Fruit fly (Drosophila melanogaster): Measurements from ENCODE around the gene rump.
A peak's percentile ranks its signal among the peaks of the same experiment; 100 is the strongest.

Gene rump

DNA sequence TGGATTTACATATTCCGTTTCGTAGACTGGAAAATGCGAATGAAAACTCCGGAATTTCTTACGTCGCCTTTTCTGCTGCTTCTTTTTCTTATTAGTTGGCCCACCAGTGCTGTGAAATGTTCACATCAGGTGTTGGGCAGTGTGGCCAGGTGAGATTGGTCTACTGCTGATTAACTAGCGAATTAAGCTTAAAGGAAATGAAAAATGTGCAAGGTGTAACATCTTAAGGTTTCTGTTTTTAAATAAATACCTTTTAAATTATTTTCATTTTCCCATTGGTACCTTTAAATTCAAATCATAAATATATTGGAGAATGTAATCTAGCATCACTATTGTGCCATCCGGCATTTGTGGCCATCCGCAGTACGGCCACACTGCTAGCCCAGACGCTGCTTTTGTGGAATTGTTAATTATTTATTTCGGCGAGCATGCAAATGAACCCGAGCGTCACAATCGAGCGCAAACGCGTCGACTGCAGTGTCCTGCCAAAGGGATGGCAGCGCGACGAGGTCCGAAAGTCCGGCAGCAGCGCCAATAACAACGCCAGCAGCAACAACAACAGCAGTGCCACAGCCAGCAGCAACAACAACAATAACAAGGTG lies 49.4 kb upstream of the rump start, which contains the start of the genes AP-1mu and MBD-like (continued):
- TF ChIP-seq Fer1 (GFP tag; optimal IDR thresholded peaks at IDR 0.05) (peak; percentile 1), NC2α (GFP tag; optimal IDR thresholded peaks at IDR 0.05) (no peak), Hr78 (GFP tag; optimal IDR thresholded peaks at IDR 0.05) (no peak), en (GFP tag; optimal IDR thresholded peaks at IDR 0.05) (peak; percentile 38), Nf-YC (tag; optimal IDR thresholded peaks at IDR 0.05) (peak; percentile 62), pros (GFP tag; optimal IDR thresholded peaks at IDR 0.05) (no peak), CG9609 (GFP tag; optimal IDR thresholded peaks at IDR 0.05) (peak; percentile 62), CG11696 (GFP tag; IDR thresholded peaks at IDR 0.05) (no peak), zf30C (GFP tag; optimal IDR thresholded peaks at IDR 0.05) (no peak), BEAF-32 (GFP tag; optimal IDR thresholded peaks at IDR 0.05) (peak; percentile 64), CG1832 (GFP tag; optimal IDR thresholded peaks at IDR 0.05) (no peak), exex (tag; optimal IDR thresholded peaks at IDR 0.05) (no peak), Rx (GFP tag; IDR thresholded peaks at IDR 0.05) (peak; percentile 7; the same call in 1 of the 2 replicates), CG15514 (GFP tag; optimal IDR thresholded peaks at IDR 0.05) (peak; percentile 66), H2.0 (GFP tag; IDR thresholded peaks at IDR 0.05) (peak; percentile 47; the same call in 1 of the 2 replicates), CG14441 (GFP tag; IDR thresholded peaks at IDR 0.05) (peak; percentile 50), mirr (GFP tag; optimal IDR thresholded peaks at IDR 0.05) (no peak), CG9817 (tag; optimal IDR thresholded peaks at IDR 0.05) (peak; percentile 60), CG4730 (GFP tag; IDR thresholded peaks at IDR 0.05) (peak; percentile 56), hth (optimal IDR thresholded peaks at IDR 0.05) (no peak), CG11085 (GFP tag; IDR thresholded peaks at IDR 0.05) (no peak), vvl (GFP tag; IDR thresholded peaks at IDR 0.05) (peak; percentile 75), CG7786 (GFP tag; optimal IDR thresholded peaks at IDR 0.05) (peak; percentile 60), dpn (GFP tag; optimal IDR thresholded peaks at IDR 0.05) (peak; percentile 62 to 75), CG10654 (GFP tag; optimal IDR thresholded peaks at IDR 0.05) (peak; percentile 9), CG9932 (GFP tag; IDR thresholded peaks at IDR 0.05) (peak; percentile 83), ind (GFP tag; optimal IDR thresholded peaks at IDR 0.05) (peak; percentile 70), CG11504 (tag; optimal IDR thresholded peaks at IDR 0.05) (no peak), CG13296 (GFP tag; optimal IDR thresholded peaks at IDR 0.05) (peak; percentile 31), Pdp1 (GFP tag; optimal IDR thresholded peaks at IDR 0.05) (peak; percentile 59 to 83), CG10147 (GFP tag; optimal IDR thresholded peaks at IDR 0.05) (peak; percentile 46), B-H1 (GFP tag; IDR thresholded peaks at IDR 0.05) (peak; percentile 47; the same call in 2 of the 3 replicates), br (optimal IDR thresholded peaks at IDR 0.05) (no peak), mam (GFP tag; optimal IDR thresholded peaks at IDR 0.05) (peak; percentile 70), Dbx (GFP tag; IDR thresholded peaks at IDR 0.05) (peak; percentile 12; the same call in 1 of the 3 replicates), ewg (GFP tag; optimal IDR thresholded peaks at IDR 0.05) (peak; percentile 58), CG1647 (GFP tag; optimal IDR thresholded peaks at IDR 0.05) (peak; percentile 34), HmgD (GFP tag; optimal IDR thresholded peaks at IDR 0.05) (no peak), CG13123 (GFP tag; optimal IDR thresholded peaks at IDR 0.05) (peak; percentile 64), toy (GFP tag; IDR thresholded peaks at IDR 0.05) (0 out of 2 replicates have a peak, but pooled peaks have one; percentile 52), CG31388 (GFP tag; optimal IDR thresholded peaks at IDR 0.05) (peak; percentile 2), cad (GFP tag; optimal IDR thresholded peaks at IDR 0.05) (no peak), vnd (GFP tag; IDR thresholded peaks at IDR 0.05; ENCODE audit: partially characterized antibody) (no peak), CG43689 (GFP tag; IDR thresholded peaks at IDR 0.05) (no peak), Sry-δ (GFP tag; optimal IDR thresholded peaks at IDR 0.05) (peak; percentile 65), Tbp (GFP tag; optimal IDR thresholded peaks at IDR 0.05) (no peak), lmd (GFP tag; IDR thresholded peaks at IDR 0.05) (peak; percentile 60; the same call in 1 of the 2 replicates), repo (GFP tag; optimal IDR thresholded peaks at IDR 0.05) (no peak), gsb (GFP tag; IDR thresholded peaks at IDR 0.05) (no peak), CG3407 (GFP tag; optimal IDR thresholded peaks at IDR 0.05) (no peak), CG31365 (tag; optimal IDR thresholded peaks at IDR 0.05) (no peak)
